Worm (Caenorhabditis elegans) whole organism, L1 larva: Measurements from ENCODE around the gene M01F1.9.
"Not testable (repeated sequence)": the region's sequence is repeated elsewhere in the genome, so short reads cannot be mapped to it uniquely, and the experiment has no call there.

Source experiments
- C34B4.2 ChIP-seq: sonication (generic microtip); optimal IDR thresholded peaks from 2 replicates; lab custom pipeline; 2017; ENCODE audit warnings: mild to moderate bottlenecking, missing genetic modification characterization, missing compliant biosample characterization
- F16B12.6 ChIP-seq: fragments of 150-350 bp; optimal IDR thresholded peaks from 2 replicates; lab custom pipeline; 2014; ENCODE audit warnings: missing biosample characterization, missing genetic modification characterization
- blmp-1 ChIP-seq: fragments of 150-350 bp; optimal IDR thresholded peaks from 2 replicates; lab custom pipeline; 2014; ENCODE audit warnings: missing biosample characterization, missing genetic modification characterization
- ceh-63 ChIP-seq: fragments of 200-800 bp; sonication (Bioruptor generic); optimal IDR thresholded peaks from 2 replicates; lab custom pipeline; 2018; ENCODE audit warnings: mild to moderate bottlenecking, missing genetic modification characterization, missing compliant biosample characterization
- ceh-8 ChIP-seq: fragments of 200-800 bp; sonication (Bioruptor generic); optimal IDR thresholded peaks from 2 replicates; lab custom pipeline; 2018; ENCODE audit warnings: mild to moderate bottlenecking, missing genetic modification characterization, moderate library complexity, missing compliant biosample characterization
- ces-1 ChIP-seq: fragments of 150-350 bp; optimal IDR thresholded peaks from 2 replicates; lab custom pipeline; 2014; ENCODE audit warnings: missing biosample characterization, missing genetic modification reagents, missing genetic modification characterization
- dpl-1 ChIP-seq, 3 experiments: fragments of 150-350 bp in 2 of 3; sonication (generic microtip) in 1 of 3; optimal IDR thresholded peaks; 2 replicates each; lab custom pipeline; 2014 to 2017; ENCODE audit warnings: missing biosample characterization in 3 of 3, missing genetic modification characterization in 3 of 3, missing genetic modification reagents in 3 of 3
- dsc-1 ChIP-seq: sonication (generic microtip); optimal IDR thresholded peaks from 2 replicates; lab custom pipeline; 2016; ENCODE audit warnings: mild to moderate bottlenecking, missing genetic modification characterization, missing compliant biosample characterization
- efl-1 ChIP-seq, 4 experiments: fragments of 150-350 bp; optimal IDR thresholded peaks in 3 of 4; peaks in 1 of 4; 1 replicate in 1 of 4; 2 replicates in 3 of 4; lab custom pipeline; 2014; ENCODE audit warnings: missing biosample characterization in 2 of 4, missing genetic modification characterization in 2 of 4, missing genetic modification reagents in 2 of 4
- efl-3 ChIP-seq: fragments of 200-800 bp; sonication (Bioruptor generic); optimal IDR thresholded peaks from 2 replicates; lab custom pipeline; 2018; ENCODE audit warnings: mild to moderate bottlenecking, missing genetic modification characterization, missing compliant biosample characterization
- egl-27 ChIP-seq, 2 experiments: fragments of 150-350 bp in 1 of 2; sonication (generic microtip); optimal IDR thresholded peaks; 3 replicates each; lab custom pipeline; 2017 to 2018; ENCODE audit warnings: missing biosample characterization in 2 of 2, missing genetic modification characterization in 2 of 2, missing genetic modification reagents in 2 of 2
- elt-2 ChIP-seq: sonication (generic microtip); optimal IDR thresholded peaks from 2 replicates; lab custom pipeline; 2016; ENCODE audit warnings: missing genetic modification characterization, mild to moderate bottlenecking, inconsistent platforms, missing compliant biosample characterization, missing genetic modification reagents
- fkh-8 ChIP-seq: sonication (generic microtip); optimal IDR thresholded peaks from 2 replicates; lab custom pipeline; 2016; ENCODE audit warnings: mild to moderate bottlenecking, missing genetic modification characterization, missing compliant biosample characterization
- grh-1 ChIP-seq: fragments of 200-800 bp; sonication (Bioruptor generic); IDR thresholded peaks from 2 replicates; pipeline ENCODE4 v1.3.6; 2022; ENCODE audit warnings: missing genetic modification reagents, missing genetic modification characterization, missing compliant biosample characterization
- hlh-4 ChIP-seq: sonication (generic microtip); optimal IDR thresholded peaks from 2 replicates; lab custom pipeline; 2016; ENCODE audit warnings: mild to moderate bottlenecking, missing genetic modification characterization, missing compliant biosample characterization
- jun-1 ChIP-seq: fragments of 150-350 bp; optimal IDR thresholded peaks from 2 replicates; lab custom pipeline; 2014; ENCODE audit warnings: missing biosample characterization, missing genetic modification reagents, missing genetic modification characterization
- lin-14 ChIP-seq: fragments of 200-800 bp; sonication (Bioruptor generic); optimal IDR thresholded peaks from 2 replicates; lab custom pipeline; 2018; ENCODE audit warnings: mild to moderate bottlenecking, missing genetic modification characterization, moderate library complexity, missing compliant biosample characterization
- lin-39 ChIP-seq: fragments of 150-350 bp; optimal IDR thresholded peaks from 2 replicates; lab custom pipeline; 2014; ENCODE audit warnings: missing biosample characterization, missing genetic modification reagents, missing genetic modification characterization
- lir-3 ChIP-seq: sonication (generic microtip); optimal IDR thresholded peaks from 2 replicates; lab custom pipeline; 2016; ENCODE audit warnings: mild to moderate bottlenecking, missing genetic modification characterization, moderate library complexity, missing compliant biosample characterization; ENCODE audit not compliant: poor library complexity
- mep-1 ChIP-seq: fragments of 150-350 bp; optimal IDR thresholded peaks from 2 replicates; lab custom pipeline; 2014; ENCODE audit warnings: missing biosample characterization, missing genetic modification characterization
- nhr-20 ChIP-seq: sonication (generic microtip); optimal IDR thresholded peaks from 2 replicates; lab custom pipeline; 2016; ENCODE audit warnings: mild to moderate bottlenecking, missing genetic modification characterization, missing compliant biosample characterization
- nhr-237 ChIP-seq: fragments of 150-350 bp; optimal IDR thresholded peaks from 2 replicates; lab custom pipeline; 2014; ENCODE audit warnings: missing biosample characterization, missing genetic modification characterization
- nhr-28 ChIP-seq: fragments of 150-350 bp; optimal IDR thresholded peaks from 2 replicates; lab custom pipeline; 2014; ENCODE audit warnings: missing biosample characterization, missing genetic modification characterization
- nhr-47 ChIP-seq: sonication (generic microtip); optimal IDR thresholded peaks from 2 replicates; lab custom pipeline; 2016; ENCODE audit warnings: mild to moderate bottlenecking, missing genetic modification characterization, moderate library complexity, missing compliant biosample characterization
- nhr-76 ChIP-seq: sonication (generic microtip); optimal IDR thresholded peaks from 2 replicates; lab custom pipeline; 2017; ENCODE audit warnings: missing biosample characterization, missing genetic modification characterization
- nhr-77 ChIP-seq: fragments of 150-350 bp; optimal IDR thresholded peaks from 2 replicates; lab custom pipeline; 2014; ENCODE audit warnings: missing biosample characterization, missing genetic modification characterization
- pag-3 ChIP-seq: sonication (generic microtip); optimal IDR thresholded peaks from 2 replicates; lab custom pipeline; 2017; ENCODE audit warnings: missing genetic modification characterization, mild to moderate bottlenecking, missing compliant biosample characterization, antibody characterized with exemption, borderline replicate concordance; ENCODE audit not compliant: insufficient read depth
- rnt-1 ChIP-seq: sonication (generic microtip); optimal IDR thresholded peaks from 2 replicates; lab custom pipeline; 2016; ENCODE audit warnings: mild to moderate bottlenecking, missing genetic modification characterization, moderate library complexity, missing compliant biosample characterization
- swsn-7 ChIP-seq: sonication (generic microtip); optimal IDR thresholded peaks from 2 replicates; lab custom pipeline; 2016; ENCODE audit warnings: missing genetic modification characterization, missing compliant biosample characterization
- tlp-1 ChIP-seq: fragments of 150-350 bp; optimal IDR thresholded peaks from 2 replicates; lab custom pipeline; 2014; ENCODE audit warnings: missing biosample characterization, missing genetic modification characterization
- unc-130 ChIP-seq: fragments of 150-350 bp; optimal IDR thresholded peaks from 2 replicates; lab custom pipeline; 2017; ENCODE audit warnings: missing biosample characterization, missing genetic modification characterization, inconsistent platforms
- unc-86 ChIP-seq: sonication (generic microtip); optimal IDR thresholded peaks from 2 replicates; lab custom pipeline; 2016; ENCODE audit warnings: missing genetic modification characterization, missing compliant biosample characterization
- unc-98 ChIP-seq: fragments of 200-800 bp; sonication (Bioruptor generic); IDR thresholded peaks from 2 replicates; pipeline ENCODE4 v1.3.6; 2022; ENCODE audit warnings: missing genetic modification characterization, missing compliant biosample characterization
- vab-15 ChIP-seq: sonication (generic microtip); optimal IDR thresholded peaks from 2 replicates; lab custom pipeline; 2017; ENCODE audit warnings: missing genotype, mild to moderate bottlenecking, missing genetic modification characterization, missing compliant biosample characterization
- xbp-1 ChIP-seq: sonication (generic microtip); optimal IDR thresholded peaks from 2 replicates; lab custom pipeline; 2016; ENCODE audit warnings: missing genetic modification characterization, missing compliant biosample characterization
- zag-1 ChIP-seq: fragments of 150-350 bp; optimal IDR thresholded peaks from 2 replicates; lab custom pipeline; 2014; ENCODE audit warnings: missing biosample characterization, missing genetic modification characterization
- zip-4 ChIP-seq: fragments of 200-800 bp; sonication (Bioruptor generic); optimal IDR thresholded peaks from 2 replicates; lab custom pipeline; 2018; ENCODE audit warnings: mild to moderate bottlenecking, missing genetic modification characterization, moderate library complexity, missing compliant biosample characterization
- ztf-11 ChIP-seq, 2 experiments: sonication (generic microtip); optimal IDR thresholded peaks; 2 replicates each; lab custom pipeline; 2016 to 2017; ENCODE audit warnings: missing genetic modification characterization in 2 of 2, missing biosample characterization in 1 of 2, missing compliant biosample characterization in 1 of 2

Gene M01F1.9

ce11 chrIII:3456226-3456625, 42.6 kb downstream of the M01F1.9 start (continued):
- TF ChIP-seq C34B4.2 (tag; lab: Kevin White, UChicago) (peak; percentile 60), vab-15 (tag; lab: Kevin White, UChicago) (peak; percentile 96), unc-130 (tag; lab: Kevin White, UChicago) (peak; percentile 98), lin-39 (peak; percentile 91), egl-27 (tag; optimal IDR thresholded peaks at IDR 0.05; lab: Kevin White, UChicago) (peak; percentile 57 to 64), lir-3 (tag; lab: Kevin White, UChicago) (peak; percentile 89), nhr-47 (tag; lab: Kevin White, UChicago) (peak; percentile 99), ceh-8 (peak; percentile 97), hlh-4 (tag; lab: Kevin White, UChicago) (peak; percentile 35), swsn-7 (tag; lab: Kevin White, UChicago) (peak; percentile 99), unc-86 (tag; lab: Kevin White, UChicago) (peak; percentile 97), fkh-8 (peak; percentile 99), zag-1 (tag; lab: Kevin White, UChicago) (peak; percentile 68), zip-4 (GFP tag; lab: Kevin White, UChicago) (peak; percentile 93), rnt-1 (peak; percentile 97), nhr-76 (peak; percentile 53), grh-1 (GFP tag; lab: Robert Waterston, UW) (peak; percentile 97), nhr-20 (peak; percentile 99), nhr-28 (tag; lab: Kevin White, UChicago) (no peak), xbp-1 (tag; lab: Kevin White, UChicago) (peak; percentile 99), dsc-1 (tag; lab: Kevin White, UChicago) (peak; percentile 99), ces-1 (GFP tag; lab: Kevin White, UChicago) (peak; percentile 69), elt-2 (tag; lab: Kevin White, UChicago) (peak; percentile 94), nhr-237 (tag; lab: Kevin White, UChicago) (peak; percentile 96), blmp-1 (tag; lab: Kevin White, UChicago) (peak; percentile 77), mep-1 (tag; lab: Kevin White, UChicago) (peak; percentile 98), F16B12.6 (tag; lab: Kevin White, UChicago) (peak; percentile 100), ceh-63 (GFP tag; lab: Kevin White, UChicago) (peak; percentile 71), unc-98 (peak; percentile 82; the same call in 1 of the 2 replicates), efl-1 (optimal IDR thresholded peaks at IDR 0.05; lab: Kevin White, UChicago) (peak; percentile 98), efl-1 (GFP tag; optimal IDR thresholded peaks at IDR 0.05 in 1 of 2; lab: Kevin White, UChicago) (peak; percentile 91 to 99), tlp-1 (tag; lab: Kevin White, UChicago) (no peak), ztf-11 (tag; optimal IDR thresholded peaks at IDR 0.05; lab: Kevin White, UChicago) (peak in 1 of 2 experiments; percentile 93), efl-3 (GFP tag; lab: Kevin White, UChicago) (peak; percentile 54), lin-14 (GFP tag; lab: Kevin White, UChicago) (peak; percentile 97), nhr-77 (tag; lab: Kevin White, UChicago) (peak; percentile 99), dpl-1 (GFP tag; optimal IDR thresholded peaks at IDR 0.05; lab: Kevin White, UChicago) (peak; percentile 93 to 96 (median 94)), jun-1 (tag; lab: Kevin White, UChicago) (peak; percentile 96)

- TF ChIP-seq pag-3 (tag; lab: Kevin White, UChicago); ceh-8; lir-3 (tag; lab: Kevin White, UChicago): not testable (repeated sequence)
- TF ChIP-seq, all 84 proteins: peak for 0; not testable (repeated sequence) for 84
These were observed 44.8 kb downstream of the M01F1.9 start, which contains the start of gene C34C12.1 for ce11 chrIII:3454045-3454444. C34C12.1 (plus strand) TSS chrIII:3454345.
